Worm (Caenorhabditis elegans): ENCODE results near the gene flp-14.

- TF ChIP-seq nhr-12 (tag; optimal IDR thresholded peaks at IDR 0.05) (no peak), sox-4 (tag; optimal IDR thresholded peaks at IDR 0.05) (no peak), snpc-4 (tag; optimal IDR thresholded peaks at IDR 0.05) (no peak)
These were observed 10.5 kb downstream of the flp-14 start for ce11 chrIII:12920810-12921209.

Data from whole organism, L1 larva.